Fruit fly (Drosophila melanogaster) whole organism, embryonic: ENCODE measurements around the gene CG34008.

ENCODE experiments used
- ATbp ChIP-seq: fragments of 200-800 bp; sonication (Bioruptor generic); optimal IDR thresholded peaks from 2 replicates; lab custom pipeline; 2017; ENCODE audit warnings: missing biosample characterization, mild to moderate bottlenecking, missing genetic modification characterization, missing genetic modification reagents
- Abd-B ChIP-seq: fragments of 200-800 bp; sonication (Bioruptor generic); optimal IDR thresholded peaks from 2 replicates; lab custom pipeline; 2018; ENCODE audit warnings: missing biosample characterization, mild to moderate bottlenecking, missing genetic modification characterization, moderate library complexity
- CG12071 ChIP-seq: fragments of 200-800 bp; sonication (Bioruptor generic); optimal IDR thresholded peaks from 3 replicates; lab custom pipeline; 2018; ENCODE audit warnings: missing biosample characterization, mild to moderate bottlenecking, missing genetic modification characterization
- CG12659 ChIP-seq: fragments of 200-800 bp; sonication (Bioruptor generic); optimal IDR thresholded peaks from 3 replicates; lab custom pipeline; 2017; ENCODE audit warnings: mild to moderate bottlenecking, missing biosample characterization, missing genetic modification reagents, missing genetic modification characterization
- CG12744 ChIP-seq: fragments of 200-800 bp; sonication (Bioruptor generic); optimal IDR thresholded peaks from 2 replicates; lab custom pipeline; 2016; ENCODE audit warnings: missing biosample characterization, missing genetic modification characterization
- CG12942 ChIP-seq: fragments of 200-800 bp; sonication (Bioruptor generic); optimal IDR thresholded peaks from 3 replicates; lab custom pipeline; 2016; ENCODE audit warnings: missing biosample characterization, missing genetic modification characterization
- CG14860 ChIP-seq: fragments of 200-800 bp; sonication (Bioruptor generic); IDR thresholded peaks from 3 replicates; pipeline ENCODE4 v1.3.6; 2022; ENCODE audit warnings: missing biosample characterization, missing genetic modification characterization; ENCODE audit not compliant: partially characterized antibody
- CG15073 ChIP-seq: fragments of 200-800 bp; sonication (Bioruptor generic); optimal IDR thresholded peaks from 2 replicates; lab custom pipeline; 2016; ENCODE audit warnings: missing biosample characterization, missing genetic modification characterization
- CG17359 ChIP-seq: fragments of 200-800 bp; sonication (Bioruptor generic); optimal IDR thresholded peaks from 3 replicates; lab custom pipeline; 2018; ENCODE audit warnings: missing biosample characterization, mild to moderate bottlenecking, missing genetic modification characterization, moderate library complexity
- CG1792 ChIP-seq: fragments of 200-800 bp; sonication (Bioruptor generic); optimal IDR thresholded peaks from 2 replicates; lab custom pipeline; 2016; ENCODE audit warnings: missing biosample characterization, missing genetic modification characterization
- CG32767 ChIP-seq: fragments of 200-800 bp; sonication (Bioruptor generic); IDR thresholded peaks from 2 replicates; pipeline ENCODE4 v1.3.6; 2022; ENCODE audit warnings: missing biosample characterization, missing genetic modification characterization
- CG34376 ChIP-seq: fragments of 200-800 bp; sonication (Bioruptor generic); optimal IDR thresholded peaks from 2 replicates; lab custom pipeline; 2018; ENCODE audit warnings: missing biosample characterization, mild to moderate bottlenecking, missing genetic modification characterization
- CG4282 ChIP-seq: fragments of 200-800 bp; sonication (Bioruptor generic); optimal IDR thresholded peaks from 2 replicates; lab custom pipeline; 2016; ENCODE audit warnings: missing biosample characterization, missing genetic modification characterization
- CG4707 ChIP-seq: fragments of 200-800 bp; sonication (Bioruptor generic); optimal IDR thresholded peaks from 2 replicates; lab custom pipeline; 2018; ENCODE audit warnings: missing biosample characterization, mild to moderate bottlenecking, missing genetic modification characterization, moderate library complexity
- CG8359 ChIP-seq: fragments of 200-800 bp; sonication (Bioruptor generic); optimal IDR thresholded peaks from 2 replicates; lab custom pipeline; 2017; ENCODE audit warnings: missing biosample characterization, mild to moderate bottlenecking, missing genetic modification characterization, borderline replicate concordance
- CG9215 ChIP-seq: fragments of 200-800 bp; sonication (Bioruptor generic); IDR thresholded peaks from 2 replicates; pipeline ENCODE4 v1.3.6; 2022; ENCODE audit warnings: missing biosample characterization, missing genetic modification characterization
- CG9609 ChIP-seq: fragments of 200-800 bp; sonication (Bioruptor generic); optimal IDR thresholded peaks from 3 replicates; lab custom pipeline; 2016; ENCODE audit warnings: missing biosample characterization, missing genetic modification characterization
- Dip3 ChIP-seq: fragments of 200-800 bp; sonication (Bioruptor generic); optimal IDR thresholded peaks from 3 replicates; lab custom pipeline; 2016; ENCODE audit warnings: missing biosample characterization, missing genetic modification characterization
- Dref ChIP-seq: fragments of 200-800 bp; sonication (Bioruptor generic); IDR thresholded peaks from 2 replicates; pipeline ENCODE4 v1.3.6; 2022; ENCODE audit warnings: missing biosample characterization, missing genetic modification characterization
- HHEX ChIP-seq: fragments of 200-800 bp; sonication (Bioruptor generic); optimal IDR thresholded peaks from 3 replicates; lab custom pipeline; 2017; ENCODE audit warnings: missing biosample characterization, mild to moderate bottlenecking, missing genetic modification characterization, missing genetic modification reagents
- HLH3B ChIP-seq: fragments of 200-800 bp; sonication (Bioruptor generic); IDR thresholded peaks from 2 replicates; pipeline ENCODE4 v1.3.6; 2022; ENCODE audit warnings: missing biosample characterization, missing genetic modification characterization
- Jarid2 ChIP-seq: fragments of 200-800 bp; sonication (Bioruptor generic); optimal IDR thresholded peaks from 3 replicates; lab custom pipeline; 2017; ENCODE audit warnings: mild to moderate bottlenecking, missing biosample characterization, missing genetic modification reagents, missing genetic modification characterization
- Lhr ChIP-seq: fragments of 200-800 bp; sonication (Bioruptor generic); optimal IDR thresholded peaks from 3 replicates; lab custom pipeline; 2017; ENCODE audit warnings: mild to moderate bottlenecking, missing biosample characterization, missing genetic modification reagents, missing genetic modification characterization
- MTF-1 ChIP-seq: fragments of 200-800 bp; sonication (Bioruptor generic); optimal IDR thresholded peaks from 2 replicates; lab custom pipeline; 2018; ENCODE audit warnings: missing biosample characterization, mild to moderate bottlenecking, missing genetic modification characterization, borderline replicate concordance
- NC2α ChIP-seq: fragments of 200-800 bp; sonication (Bioruptor generic); optimal IDR thresholded peaks from 2 replicates; lab custom pipeline; 2016; ENCODE audit warnings: missing biosample characterization, missing genetic modification characterization
- Sry-β ChIP-seq: fragments of 200-800 bp; sonication (Bioruptor generic); optimal IDR thresholded peaks from 2 replicates; lab custom pipeline; 2018; ENCODE audit warnings: missing biosample characterization, mild to moderate bottlenecking, missing genetic modification characterization, moderate library complexity
- abd-A ChIP-seq: fragments of 200-800 bp; sonication (Bioruptor generic); optimal IDR thresholded peaks from 3 replicates; lab custom pipeline; 2019; ENCODE audit warnings: missing biosample characterization, mild to moderate bottlenecking, missing genetic modification characterization, moderate library complexity
- ap ChIP-seq: fragments of 200-800 bp; sonication (Bioruptor generic); IDR thresholded peaks from 2 replicates; pipeline ENCODE4 v1.3.6; 2022; ENCODE audit warnings: missing biosample characterization, missing genetic modification characterization
- bcd ChIP-seq: fragments of 200-800 bp; sonication (Bioruptor generic); optimal IDR thresholded peaks from 2 replicates; lab custom pipeline; 2017; ENCODE audit warnings: missing biosample characterization, mild to moderate bottlenecking, missing genetic modification characterization
- cas ChIP-seq: fragments of 200-800 bp; sonication (Bioruptor generic); IDR thresholded peaks from 2 replicates; pipeline ENCODE4 v1.3.6; 2022; ENCODE audit warnings: missing biosample characterization, missing genetic modification characterization
- chm ChIP-seq: fragments of 200-800 bp; sonication (Bioruptor generic); IDR thresholded peaks from 2 replicates; pipeline ENCODE4 v1.3.6; 2022; ENCODE audit warnings: missing biosample characterization, missing genetic modification characterization
- ftz-f1 ChIP-seq: fragments of 200-800 bp; sonication (Bioruptor generic); optimal IDR thresholded peaks from 2 replicates; lab custom pipeline; 2016; ENCODE audit warnings: missing biosample characterization, missing genetic modification characterization
- gsb-n ChIP-seq: fragments of 200-800 bp; sonication (Bioruptor generic); optimal IDR thresholded peaks from 3 replicates; lab custom pipeline; 2018; ENCODE audit warnings: missing biosample characterization, mild to moderate bottlenecking, missing genetic modification characterization
- h ChIP-seq: fragments of >200 bp; optimal IDR thresholded peaks from 2 replicates; lab custom pipeline; 2017
- jigr1 ChIP-seq: fragments of 200-800 bp; sonication (Bioruptor generic); IDR thresholded peaks from 3 replicates; pipeline ENCODE4 v1.3.6; 2022; ENCODE audit warnings: missing biosample characterization, missing genetic modification characterization
- jumu ChIP-seq: fragments of 200-800 bp; sonication (Bioruptor generic); optimal IDR thresholded peaks from 3 replicates; lab custom pipeline; 2016; ENCODE audit warnings: missing biosample characterization, missing genetic modification characterization
- kni ChIP-seq: fragments of 200-800 bp; sonication (Bioruptor generic); optimal IDR thresholded peaks from 3 replicates; lab custom pipeline; 2017; ENCODE audit warnings: mild to moderate bottlenecking, missing biosample characterization, missing genetic modification reagents, missing genetic modification characterization
- lola ChIP-seq, 3 experiments: fragments of >200 bp in 2 of 3; fragments of 200-800 bp in 1 of 3; sonication (Bioruptor generic) in 1 of 3; optimal IDR thresholded peaks; 2 replicates each; lab custom pipeline; 2017 to 2019; ENCODE audit warnings: missing biosample characterization in 3 of 3, missing genetic modification characterization in 3 of 3, mild to moderate bottlenecking in 1 of 3, moderate library complexity in 1 of 3
- onecut ChIP-seq: fragments of 200-800 bp; sonication (Bioruptor generic); IDR thresholded peaks from 2 replicates; pipeline ENCODE4 v1.3.6; 2022; ENCODE audit warnings: missing biosample characterization, missing genetic modification characterization
- peb ChIP-seq: fragments of 200-800 bp; sonication (Bioruptor generic); IDR thresholded peaks from 2 replicates; pipeline ENCODE4 v1.3.6; 2022; ENCODE audit warnings: missing biosample characterization, missing genetic modification characterization
- ranshi ChIP-seq: fragments of 200-800 bp; sonication (Bioruptor generic); IDR thresholded peaks from 2 replicates; pipeline ENCODE4 v1.3.6; 2022; ENCODE audit warnings: missing biosample characterization, missing genetic modification characterization
- salm ChIP-seq: fragments of 200-800 bp; sonication (Bioruptor generic); optimal IDR thresholded peaks from 2 replicates; lab custom pipeline; 2018; ENCODE audit warnings: missing biosample characterization, mild to moderate bottlenecking, missing genetic modification characterization
- sens-2 ChIP-seq: fragments of 200-800 bp; sonication (Bioruptor generic); IDR thresholded peaks from 2 replicates; pipeline ENCODE4 v1.3.6; 2022; ENCODE audit warnings: missing biosample characterization, missing genetic modification characterization
- slbo ChIP-seq: fragments of 200-800 bp; sonication (Bioruptor generic); IDR thresholded peaks from 2 replicates; pipeline ENCODE4 v1.3.6; 2022; ENCODE audit warnings: missing biosample characterization, missing genetic modification characterization
- slou ChIP-seq: fragments of 200-800 bp; sonication (Bioruptor generic); optimal IDR thresholded peaks from 3 replicates; lab custom pipeline; 2016; ENCODE audit warnings: missing biosample characterization, missing genetic modification characterization
- sob ChIP-seq: fragments of 200-800 bp; sonication (Bioruptor generic); IDR thresholded peaks from 2 replicates; pipeline ENCODE4 v1.3.6; 2022; ENCODE audit warnings: missing biosample characterization, missing genetic modification characterization
- sqz ChIP-seq: fragments of 200-800 bp; sonication (Bioruptor generic); optimal IDR thresholded peaks from 3 replicates; lab custom pipeline; 2018; ENCODE audit warnings: missing biosample characterization, mild to moderate bottlenecking, missing genetic modification characterization

CG34008 gene

dm6 chr3R:20557415-20558105, 23.8 kb downstream of the CG34008 start, which contains the start of the genes DPCoAC and CG5180 (continued):
- no peak for TF ChIP-seq sens-2 (GFP tag; lab: Robert Waterston, UW)
- no peak for TF ChIP-seq CG12071 (GFP tag; lab: Kevin White, UChicago)
- TF ChIP-seq h (lab: Kevin White, UChicago): no peak
- TF ChIP-seq CG4282 (GFP tag; lab: Kevin White, UChicago): peak; percentile 99
- peak; percentile 56 for TF ChIP-seq bcd (GFP tag; lab: Kevin White, UChicago)
- peak; percentile 50; the same call in 1 of the 2 replicates for TF ChIP-seq HLH3B (GFP tag; lab: Robert Waterston, UW)
- no peak for TF ChIP-seq NC2α (GFP tag; lab: Kevin White, UChicago)
- TF ChIP-seq ranshi (GFP tag; lab: Robert Waterston, UW): peak; percentile 70; the same call in 1 of the 2 replicates
- TF ChIP-seq CG17359 (tag; lab: Kevin White, UChicago): peak; percentile 56
- peak; percentile 41; the same call in 1 of the 2 replicates for TF ChIP-seq ap (GFP tag; lab: Robert Waterston, UW)
- TF ChIP-seq sob (GFP tag; lab: Robert Waterston, UW): peak; percentile 77
- TF ChIP-seq CG34376 (GFP tag; lab: Kevin White, UChicago): peak; percentile 60
- TF ChIP-seq jigr1 (GFP tag; lab: Robert Waterston, UW): peak; percentile 58; the same call in 2 of the 3 replicates
- peak; percentile 44; the same call in 1 of the 2 replicates for TF ChIP-seq cas (GFP tag; lab: Robert Waterston, UW)
- TF ChIP-seq Dref: peak; percentile 60
- peak; percentile 33 for TF ChIP-seq CG1792 (GFP tag; lab: Kevin White, UChicago)
- TF ChIP-seq ATbp (GFP tag; lab: Kevin White, UChicago): no peak
- peak; percentile 75 for TF ChIP-seq Dip3 (GFP tag; lab: Kevin White, UChicago)
- peak; percentile 74 for TF ChIP-seq CG9609 (GFP tag; lab: Kevin White, UChicago)
- TF ChIP-seq lola (GFP tag; optimal IDR thresholded peaks at IDR 0.05; lab: Kevin White, UChicago): peak in 1 of 3 experiments; percentile 58
- TF ChIP-seq CG12942 (GFP tag; lab: Kevin White, UChicago): peak; percentile 45
- TF ChIP-seq slou: peak; percentile 52
- peak; percentile 61 for TF ChIP-seq Abd-B
- TF ChIP-seq CG12744 (GFP tag; lab: Kevin White, UChicago): no peak
- TF ChIP-seq Lhr (GFP tag; lab: Kevin White, UChicago): peak; percentile 84
- TF ChIP-seq CG4707 (GFP tag; lab: Kevin White, UChicago): peak; percentile 60
- no peak for TF ChIP-seq sqz (GFP tag; lab: Kevin White, UChicago)
- TF ChIP-seq onecut (GFP tag; lab: Robert Waterston, UW): peak; percentile 30
- no peak for TF ChIP-seq CG8359 (GFP tag; lab: Kevin White, UChicago)
- peak; percentile 93 for TF ChIP-seq slbo (GFP tag; lab: Robert Waterston, UW)
- peak; percentile 34 for TF ChIP-seq abd-A (tag; lab: Kevin White, UChicago)
- peak; percentile 81 for TF ChIP-seq chm (GFP tag; lab: Robert Waterston, UW)
- peak; percentile 12 for TF ChIP-seq Sry-β
- TF ChIP-seq Jarid2: peak; percentile 53
- TF ChIP-seq salm (tag; lab: Kevin White, UChicago): no peak
- peak; percentile 90 for TF ChIP-seq ftz-f1 (GFP tag; lab: Kevin White, UChicago)
- peak; percentile 51 for TF ChIP-seq HHEX
- TF ChIP-seq peb (GFP tag; lab: Robert Waterston, UW): 0 out of 2 replicates have a peak, but pooled peaks have one; percentile 28
- peak; percentile 7 for TF ChIP-seq CG15073 (GFP tag; lab: Kevin White, UChicago)
- peak; percentile 78 for TF ChIP-seq CG12659
- TF ChIP-seq CG32767 (GFP tag; lab: Robert Waterston, UW): no peak
- TF ChIP-seq CG9215 (GFP tag; lab: Robert Waterston, UW): peak; percentile 4; the same call in 1 of the 2 replicates
- peak; percentile 42 for TF ChIP-seq MTF-1 (GFP tag; lab: Kevin White, UChicago)
- TF ChIP-seq CG14860 (GFP tag; lab: Robert Waterston, UW): peak; percentile 39; the same call in 1 of the 3 replicates
- peak; percentile 15 for TF ChIP-seq gsb-n
- TF ChIP-seq jumu: peak; percentile 77
- peak; percentile 47 for TF ChIP-seq kni
